Fruit fly (Drosophila melanogaster) whole organism, embryonic: ENCODE measurements around the gene CG11898.

ENCODE experiments used
- CG2678 ChIP-seq: fragments of 200-800 bp; sonication (Bioruptor generic); optimal IDR thresholded peaks from 3 replicates; lab custom pipeline; 2019; ENCODE audit warnings: missing biosample characterization, mild to moderate bottlenecking, missing genetic modification characterization, moderate library complexity
- CG5245 ChIP-seq: fragments of 200-800 bp; sonication (Bioruptor generic); optimal IDR thresholded peaks from 3 replicates; lab custom pipeline; 2016; ENCODE audit warnings: missing biosample characterization, missing genetic modification characterization
- otp ChIP-seq: fragments of 200-800 bp; sonication (Bioruptor generic); IDR thresholded peaks from 3 replicates; pipeline ENCODE4, ENCODE4 v1.3.6; 2022; ENCODE audit warnings: missing biosample characterization, missing genetic modification characterization
- sim ChIP-seq: fragments of 200-800 bp; sonication (Bioruptor generic); IDR thresholded peaks from 2 replicates; pipeline ENCODE4 v1.3.6; 2022; ENCODE audit warnings: missing biosample characterization, missing genetic modification characterization

DNA sequence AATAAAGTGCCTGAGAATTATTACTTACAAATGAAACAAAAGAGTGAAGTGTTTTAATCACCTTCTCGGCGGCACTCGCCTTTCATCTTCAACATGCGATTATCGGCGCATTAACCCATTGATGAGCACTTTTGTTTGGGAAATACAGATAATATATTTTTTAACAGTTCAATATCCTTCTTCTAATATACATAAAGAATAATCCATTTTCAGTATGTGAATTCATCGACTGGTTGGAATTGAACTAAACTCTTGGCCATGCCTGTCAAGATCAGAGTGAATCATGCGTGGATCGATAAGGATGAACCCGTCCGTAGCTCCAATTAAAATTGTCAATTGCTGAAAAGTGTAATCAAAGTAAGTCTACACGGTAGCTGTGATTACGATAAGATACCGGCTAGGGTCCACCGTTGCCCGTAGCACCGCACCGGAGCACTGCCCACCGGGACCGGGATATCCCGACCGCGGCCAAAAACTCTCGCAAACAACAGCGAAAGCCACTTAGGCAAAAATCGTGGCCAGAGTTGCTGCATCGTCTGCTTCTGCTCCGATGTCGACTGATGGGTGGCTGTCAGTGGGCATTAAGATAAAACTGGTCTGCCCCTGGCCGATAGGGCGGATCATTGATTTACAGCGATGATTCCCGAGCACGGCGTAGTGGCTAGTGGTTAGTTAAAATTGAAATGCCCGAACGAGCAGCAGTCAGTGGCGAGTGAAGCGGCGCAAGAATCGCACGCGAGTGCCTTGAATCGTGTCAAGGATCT lies at the start of gene CG11898:
- TF ChIP-seq CG5245 (GFP tag; lab: Kevin White, UChicago) = no peak
- no peak for TF ChIP-seq CG2678 (tag; lab: Kevin White, UChicago)
- TF ChIP-seq sim (GFP tag; lab: Robert Waterston, UW) = no peak
- no peak for TF ChIP-seq otp (GFP tag; lab: Robert Waterston, UW)
